Fruit fly (Drosophila melanogaster) whole organism, wandering third instar larva: ENCODE results near the gene Teh2.

Experiments
- Abd-B ChIP-seq: fragments of >200 bp; optimal IDR thresholded peaks from 2 replicates; lab custom pipeline; 2017; ENCODE audit warnings: missing biosample characterization, missing genetic modification characterization
- CG32264 ChIP-seq: fragments of 200-800 bp; sonication (Bioruptor generic); optimal IDR thresholded peaks from 2 replicates; lab custom pipeline; 2016; ENCODE audit warnings: missing biosample characterization, missing genetic modification characterization
- CG9705 ChIP-seq: fragments of 200-800 bp; sonication (Bioruptor generic); optimal IDR thresholded peaks from 2 replicates; lab custom pipeline; 2018; ENCODE audit warnings: missing biosample characterization, mild to moderate bottlenecking, missing genetic modification characterization
- CrebA ChIP-seq: fragments of 200-800 bp; sonication (Bioruptor generic); optimal IDR thresholded peaks from 2 replicates; lab custom pipeline; 2016; ENCODE audit warnings: missing biosample characterization, mild to moderate bottlenecking, missing genetic modification characterization, borderline replicate concordance
- Dfd ChIP-seq: fragments of >200 bp; optimal IDR thresholded peaks from 2 replicates; lab custom pipeline; 2017; ENCODE audit warnings: missing biosample characterization, missing genetic modification characterization
- Dif ChIP-seq: fragments of 200-275, 200-300 bp; sonication (Bioruptor generic); optimal IDR thresholded peaks from 2 replicates; lab custom pipeline; 2018; ENCODE audit warnings: missing biosample characterization, missing genetic modification characterization; ENCODE audit not compliant: partially characterized antibody
- GATAd ChIP-seq: sonication (Bioruptor generic); optimal IDR thresholded peaks from 2 replicates; lab custom pipeline; 2016; ENCODE audit warnings: missing biosample characterization, missing genetic modification characterization
- HLH106 ChIP-seq: fragments of 200-800 bp; optimal IDR thresholded peaks from 3 replicates; lab custom pipeline; 2019; ENCODE audit warnings: missing biosample characterization, mild to moderate bottlenecking, missing genetic modification characterization, moderate library complexity
- Hnf4 ChIP-seq: fragments of 200-800 bp; sonication (Bioruptor generic); optimal IDR thresholded peaks from 2 replicates; lab custom pipeline; 2016; ENCODE audit warnings: missing biosample characterization, mild to moderate bottlenecking, missing genetic modification characterization
- Hr78 ChIP-seq: fragments of >200 bp; optimal IDR thresholded peaks from 2 replicates; lab custom pipeline; 2017; ENCODE audit warnings: missing biosample characterization, missing genetic modification characterization
- Hr83 ChIP-seq: fragments of 200-300 bp; sonication (Bioruptor generic); optimal IDR thresholded peaks from 2 replicates; lab custom pipeline; 2016; ENCODE audit warnings: missing biosample characterization, mild to moderate bottlenecking, missing genetic modification characterization, moderate library complexity; ENCODE audit not compliant: poor library complexity, severe bottlenecking
- Jra ChIP-seq: sonication (Bioruptor generic); optimal IDR thresholded peaks from 2 replicates; lab custom pipeline; 2016; ENCODE audit warnings: missing biosample characterization, missing genetic modification characterization
- Mio ChIP-seq: sonication (Bioruptor generic); optimal IDR thresholded peaks from 2 replicates; lab custom pipeline; 2016; ENCODE audit warnings: missing biosample characterization, missing genetic modification characterization
- Myc ChIP-seq: fragments of >200 bp; optimal IDR thresholded peaks from 2 replicates; lab custom pipeline; 2017
- N ChIP-seq: fragments of >200 bp; optimal IDR thresholded peaks from 2 replicates; lab custom pipeline; 2018; ENCODE audit warnings: missing biosample characterization, missing external identifiers, missing genetic modification characterization
- OdsH ChIP-seq: fragments of 200-800 bp; sonication (Bioruptor generic); optimal IDR thresholded peaks from 2 replicates; lab custom pipeline; 2016; ENCODE audit warnings: missing biosample characterization, mild to moderate bottlenecking, missing genetic modification characterization
- Rel ChIP-seq, 2 experiments: fragments of 200-800 bp; sonication (Bioruptor generic) in 1 of 2; optimal IDR thresholded peaks; 2 replicates in 1 of 2; 3 replicates in 1 of 2; lab custom pipeline; 2016 to 2019; ENCODE audit warnings: mild to moderate bottlenecking in 2 of 2, missing biosample characterization in 2 of 2, missing genetic modification characterization in 2 of 2, moderate library complexity in 1 of 2
- Sp1 ChIP-seq: fragments of 200-800 bp; sonication (Bioruptor generic); optimal IDR thresholded peaks from 3 replicates; lab custom pipeline; 2019; ENCODE audit warnings: missing biosample characterization, mild to moderate bottlenecking, missing genetic modification characterization, moderate library complexity
- Vsx2 ChIP-seq: fragments of 200-300, 225-300 bp; sonication (Bioruptor generic); optimal IDR thresholded peaks from 2 replicates; lab custom pipeline; 2018; ENCODE audit warnings: missing biosample characterization, missing genetic modification characterization; ENCODE audit not compliant: partially characterized antibody
- br ChIP-seq: fragments of 200-800 bp; sonication (Bioruptor generic); optimal IDR thresholded peaks from 2 replicates; lab custom pipeline; 2016; ENCODE audit warnings: missing biosample characterization, missing genetic modification characterization
- brk ChIP-seq: fragments of 200-800 bp; sonication (Bioruptor generic); optimal IDR thresholded peaks from 2 replicates; lab custom pipeline; 2016; ENCODE audit warnings: missing biosample characterization, mild to moderate bottlenecking, missing genetic modification characterization
- dl ChIP-seq, 2 experiments: fragments of 175-275, 200-275 bp in 1 of 2; fragments of 200-275 bp in 1 of 2; sonication (Bioruptor generic); optimal IDR thresholded peaks; lab custom pipeline; 2018; ENCODE audit warnings: mild to moderate bottlenecking in 2 of 2, missing biosample characterization in 2 of 2, missing genetic modification characterization in 2 of 2, moderate library complexity in 2 of 2; ENCODE audit not compliant: partially characterized antibody in 2 of 2, insufficient read depth in 1 of 2
- dmrt93B ChIP-seq: fragments of 200-800 bp; sonication (Bioruptor generic); optimal IDR thresholded peaks from 2 replicates; lab custom pipeline; 2018; ENCODE audit warnings: missing biosample characterization, mild to moderate bottlenecking, missing genetic modification characterization
- dsf ChIP-seq: sonication (Bioruptor generic); optimal IDR thresholded peaks from 2 replicates; lab custom pipeline; 2016; ENCODE audit warnings: missing biosample characterization, missing genetic modification characterization, borderline replicate concordance
- ey ChIP-seq: fragments of 200-800 bp; sonication (Bioruptor generic); optimal IDR thresholded peaks from 2 replicates; lab custom pipeline; 2016; ENCODE audit warnings: missing biosample characterization, missing genetic modification characterization
- foxo ChIP-seq, 2 experiments: fragments of 200-800 bp; sonication (Bioruptor generic); optimal IDR thresholded peaks; 2 replicates in 1 of 2; 3 replicates in 1 of 2; lab custom pipeline; 2016 to 2017; ENCODE audit warnings: missing biosample characterization in 2 of 2, missing genetic modification characterization in 2 of 2
- fru ChIP-seq: fragments of 200-800 bp; sonication (Bioruptor generic); optimal IDR thresholded peaks from 3 replicates; lab custom pipeline; 2016; ENCODE audit warnings: missing biosample characterization, mild to moderate bottlenecking, missing genetic modification characterization
- h ChIP-seq: fragments of 200-800 bp; sonication (Bioruptor generic); optimal IDR thresholded peaks from 3 replicates; lab custom pipeline; 2016; ENCODE audit warnings: missing biosample characterization, mild to moderate bottlenecking, missing genetic modification characterization
- jim ChIP-seq: fragments of 175-275, 200-325 bp; sonication (Bioruptor generic); optimal IDR thresholded peaks from 2 replicates; lab custom pipeline; 2016; ENCODE audit warnings: missing biosample characterization, mild to moderate bottlenecking, missing genetic modification characterization
- lola ChIP-seq: fragments of >200 bp; optimal IDR thresholded peaks from 2 replicates; lab custom pipeline; 2017; ENCODE audit warnings: missing biosample characterization, missing genetic modification characterization
- pan ChIP-seq: fragments of >200 bp; optimal IDR thresholded peaks from 2 replicates; lab custom pipeline; 2017
- psq ChIP-seq: fragments of 200-800 bp; sonication (Bioruptor generic); optimal IDR thresholded peaks from 3 replicates; lab custom pipeline; 2017; ENCODE audit warnings: missing biosample characterization, mild to moderate bottlenecking, missing genetic modification characterization, moderate library complexity
- rgr ChIP-seq: fragments of 200-800 bp; sonication (Bioruptor generic); optimal IDR thresholded peaks from 3 replicates; lab custom pipeline; 2016; ENCODE audit warnings: missing biosample characterization, mild to moderate bottlenecking, missing genetic modification characterization
- sage ChIP-seq: fragments of 200-800 bp; sonication (Bioruptor generic); optimal IDR thresholded peaks from 2 replicates; lab custom pipeline; 2016; ENCODE audit warnings: missing biosample characterization, mild to moderate bottlenecking, missing genetic modification characterization
- sv ChIP-seq: fragments of 200-800 bp; sonication (Bioruptor generic); optimal IDR thresholded peaks from 3 replicates; lab custom pipeline; 2016; ENCODE audit warnings: missing biosample characterization, missing genetic modification characterization
- tai ChIP-seq: sonication (Bioruptor generic); optimal IDR thresholded peaks from 2 replicates; lab custom pipeline; 2016; ENCODE audit warnings: missing biosample characterization, missing genetic modification characterization
- usp ChIP-seq: fragments of >200 bp; optimal IDR thresholded peaks from 2 replicates; lab custom pipeline; 2017; ENCODE audit warnings: missing biosample characterization, missing genetic modification characterization
- woc ChIP-seq: sonication (Bioruptor generic); optimal IDR thresholded peaks from 2 replicates; lab custom pipeline; 2016; ENCODE audit warnings: missing biosample characterization, mild to moderate bottlenecking, missing genetic modification characterization

Gene Teh2

dm6 chr3L:4158361-4158760 lies 29.5 kb downstream of the Teh2 start:
- no peak for TF ChIP-seq usp
- TF ChIP-seq GATAd (GFP tag; lab: Kevin White, UChicago), result no peak
- TF ChIP-seq Dfd (GFP tag; lab: Kevin White, UChicago), result no peak
- no peak for TF ChIP-seq Hr83 (GFP tag; lab: Kevin White, UChicago)
- TF ChIP-seq HLH106 (tag; lab: Kevin White, UChicago), result peak; percentile 78
- TF ChIP-seq psq (GFP tag; lab: Kevin White, UChicago), result peak; percentile 38
- peak; percentile 75 for TF ChIP-seq rgr (GFP tag; lab: Kevin White, UChicago)
- peak; percentile 67 for TF ChIP-seq fru (GFP tag; lab: Kevin White, UChicago)
- TF ChIP-seq CG9705 (GFP tag; lab: Kevin White, UChicago), result peak; percentile 38
- TF ChIP-seq Sp1 (GFP tag; lab: Kevin White, UChicago), result peak; percentile 72
- no peak for TF ChIP-seq N (GFP tag; lab: Kevin White, UChicago)
- no peak for TF ChIP-seq CrebA (GFP tag; lab: Kevin White, UChicago)
- TF ChIP-seq br (GFP tag; lab: Kevin White, UChicago), result peak; percentile 54
- TF ChIP-seq woc (GFP tag; lab: Kevin White, UChicago), result peak; percentile 19
- no peak for TF ChIP-seq Myc (lab: Kevin White, UChicago)
- peak; percentile 76 for TF ChIP-seq h (GFP tag; lab: Kevin White, UChicago)
- TF ChIP-seq Mio (GFP tag; lab: Kevin White, UChicago), result no peak
- TF ChIP-seq OdsH (GFP tag; lab: Kevin White, UChicago), result peak; percentile 49
- no peak for TF ChIP-seq jim
- no peak for TF ChIP-seq dsf (GFP tag; lab: Kevin White, UChicago)
- TF ChIP-seq Jra (GFP tag; lab: Kevin White, UChicago), result no peak
- peak; percentile 40 for TF ChIP-seq sage
- no peak for TF ChIP-seq dl (GFP tag; optimal IDR thresholded peaks at IDR 0.05; lab: Kevin White, UChicago; ENCODE audit: insufficient read depth in 1 of 2, partially characterized antibody in 2 of 2)
- TF ChIP-seq Abd-B (GFP tag; lab: Kevin White, UChicago), result no peak
- no peak for TF ChIP-seq Hr78
- TF ChIP-seq CG32264 (GFP tag; lab: Kevin White, UChicago), result no peak
- no peak for TF ChIP-seq Rel (GFP tag; optimal IDR thresholded peaks at IDR 0.05; lab: Kevin White, UChicago)
- TF ChIP-seq Rel (tag; optimal IDR thresholded peaks at IDR 0.05; lab: Kevin White, UChicago), result no peak
- TF ChIP-seq lola (GFP tag; lab: Kevin White, UChicago), result no peak
- no peak for TF ChIP-seq sv (GFP tag; lab: Kevin White, UChicago)
- no peak for TF ChIP-seq Vsx2 (GFP tag; lab: Kevin White, UChicago)
- peak; percentile 37 for TF ChIP-seq Hnf4 (GFP tag; lab: Kevin White, UChicago)
- no peak for TF ChIP-seq Dif (GFP tag; lab: Kevin White, UChicago)
- peak in 1 of 2 experiments; percentile 70 for TF ChIP-seq foxo (GFP tag; optimal IDR thresholded peaks at IDR 0.05; lab: Kevin White, UChicago)
- peak; percentile 60 for TF ChIP-seq brk (GFP tag; lab: Kevin White, UChicago)
- no peak for TF ChIP-seq tai (GFP tag; lab: Kevin White, UChicago)
- TF ChIP-seq ey (GFP tag; lab: Kevin White, UChicago), result peak; percentile 61
- no peak for TF ChIP-seq pan
- TF ChIP-seq dmrt93B (GFP tag; lab: Kevin White, UChicago), result peak; percentile 34

dm6 chr3L:4157852-4158251 lies 30.0 kb downstream of the Teh2 start:
- no peak for TF ChIP-seq fru (GFP tag; lab: Kevin White, UChicago)
- no peak for TF ChIP-seq N (GFP tag; lab: Kevin White, UChicago)
- no peak for TF ChIP-seq lola (GFP tag; lab: Kevin White, UChicago)
- TF ChIP-seq Jra (GFP tag; lab: Kevin White, UChicago), result no peak
- no peak for TF ChIP-seq dsf (GFP tag; lab: Kevin White, UChicago)
- TF ChIP-seq tai (GFP tag; lab: Kevin White, UChicago), result no peak
- no peak for TF ChIP-seq woc (GFP tag; lab: Kevin White, UChicago)
- no peak for TF ChIP-seq usp
- TF ChIP-seq, all 38 proteins: peak for 0
